Worm (Caenorhabditis elegans): ENCODE data around the gene abu-10.

The abu-10 gene

DNA sequence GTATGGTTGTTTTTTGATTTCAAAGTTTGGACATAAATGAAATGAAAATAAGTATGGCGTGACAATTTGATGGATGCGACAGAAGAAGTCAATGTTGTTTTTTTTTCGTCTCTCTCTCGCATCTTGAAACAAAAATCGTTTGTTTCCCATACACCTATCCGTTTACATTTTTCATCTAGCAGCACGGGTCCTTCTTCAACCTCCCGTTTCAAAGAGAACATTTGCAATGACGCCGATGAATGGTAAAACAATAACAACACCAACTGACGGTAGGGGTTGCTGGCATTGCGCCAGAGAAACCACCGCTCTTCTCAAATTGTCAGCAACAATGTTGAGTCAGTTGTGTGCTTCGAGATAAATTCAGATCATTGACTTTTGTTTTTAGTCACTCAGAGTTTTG is 41.2 kb downstream of the abu-10 start:
- no peak for TF ChIP-seq R02D3.7 (tag; optimal IDR thresholded peaks at IDR 0.05)
- TF ChIP-seq nhr-10 (tag; optimal IDR thresholded peaks at IDR 0.05) = no peak
- peak; percentile 3 for TF ChIP-seq fos-1 (tag; optimal IDR thresholded peaks at IDR 0.05)
- TF ChIP-seq snpc-4 (tag; optimal IDR thresholded peaks at IDR 0.05) = no peak
- TF ChIP-seq ztf-4 (tag; optimal IDR thresholded peaks at IDR 0.05) = peak; percentile 18
- peak; percentile 13 for TF ChIP-seq egl-27 (tag; optimal IDR thresholded peaks at IDR 0.05)
- TF ChIP-seq sma-9 (GFP tag; optimal IDR thresholded peaks at IDR 0.05) = peak; percentile 89
- no peak for TF ChIP-seq sma-9 (tag; optimal IDR thresholded peaks at IDR 0.05)
- peak; percentile 83 for TF ChIP-seq nhr-129 (tag; optimal IDR thresholded peaks at IDR 0.05)
- TF ChIP-seq nhr-6 (tag; optimal IDR thresholded peaks at IDR 0.05) = peak; percentile 46
- TF ChIP-seq elt-1 (tag; optimal IDR thresholded peaks at IDR 0.05) = no peak
- TF ChIP-seq lsy-2 (tag; optimal IDR thresholded peaks at IDR 0.05) = peak in 1 of 2 experiments; percentile 64
- TF ChIP-seq sem-4 (tag; optimal IDR thresholded peaks at IDR 0.05) = peak; percentile 55
- no peak for TF ChIP-seq dmd-4 (tag; optimal IDR thresholded peaks at IDR 0.05)
- peak; percentile 88 for TF ChIP-seq F13H6.1 (tag; optimal IDR thresholded peaks at IDR 0.05)
- peak; percentile 2 for TF ChIP-seq sma-3 (GFP tag; optimal IDR thresholded peaks at IDR 0.05)
- TF ChIP-seq ceh-16 (tag; optimal IDR thresholded peaks at IDR 0.05) = peak; percentile 1
- TF ChIP-seq blmp-1 (tag; optimal IDR thresholded peaks at IDR 0.05; ENCODE audit: insufficient read depth) = peak; percentile 63

DNA sequence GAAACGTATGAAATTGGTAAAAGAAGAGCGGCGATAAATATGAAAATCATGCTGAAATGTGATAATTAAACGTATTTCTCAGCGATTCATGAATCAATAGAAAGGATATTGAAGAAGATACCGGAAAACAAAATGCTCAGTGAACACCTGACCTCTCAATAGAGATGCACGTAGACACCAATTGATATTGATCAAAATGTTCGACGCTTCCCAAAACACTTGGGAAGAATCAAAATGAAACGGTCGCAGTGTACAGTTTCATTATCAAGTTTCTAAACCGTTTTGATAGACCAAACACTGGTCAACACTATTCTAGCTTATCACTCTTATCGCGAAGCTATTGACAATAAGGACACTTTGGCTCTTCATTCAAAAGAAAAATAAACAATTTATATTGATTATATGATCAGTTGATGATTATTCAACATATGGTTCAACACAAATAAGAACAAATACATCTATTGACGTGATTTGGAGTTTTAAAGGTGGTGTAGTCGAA is 44.5 kb downstream of the abu-10 start, which contains the start of gene ttr-48:
Gene ttr-48, minus strand, starts transcription at position 51 of the 499 bp plus-strand sequence.
- TF ChIP-seq dmd-4 (tag; optimal IDR thresholded peaks at IDR 0.05) = no peak
- TF ChIP-seq nhr-11 (tag; optimal IDR thresholded peaks at IDR 0.05) = no peak
- no peak for TF ChIP-seq nhr-23 (tag; optimal IDR thresholded peaks at IDR 0.05)
- no peak for TF ChIP-seq sem-4 (tag; optimal IDR thresholded peaks at IDR 0.05)
- TF ChIP-seq gmeb-1 (tag; optimal IDR thresholded peaks at IDR 0.05) = peak; percentile 17
- TF ChIP-seq elt-3 (tag; optimal IDR thresholded peaks at IDR 0.05) = no peak
- TF ChIP-seq unc-39 (tag; optimal IDR thresholded peaks at IDR 0.05) = no peak
- no peak for TF ChIP-seq mab-5 (tag; optimal IDR thresholded peaks at IDR 0.05)
- no peak for TF ChIP-seq elt-1 (tag; optimal IDR thresholded peaks at IDR 0.05)
- no peak for TF ChIP-seq mbf-1 (tag; optimal IDR thresholded peaks at IDR 0.05)
- TF ChIP-seq sma-9 (GFP tag; optimal IDR thresholded peaks at IDR 0.05) = peak; percentile 30
- TF ChIP-seq sma-9 (tag; optimal IDR thresholded peaks at IDR 0.05) = no peak
- TF ChIP-seq lin-13 (GFP tag; optimal IDR thresholded peaks at IDR 0.05) = no peak
- no peak for TF ChIP-seq peb-1 (tag; optimal IDR thresholded peaks at IDR 0.05)
- TF ChIP-seq lin-39 (tag; optimal IDR thresholded peaks at IDR 0.05) = no peak
- TF ChIP-seq sma-3 (GFP tag; optimal IDR thresholded peaks at IDR 0.05) = peak; percentile 13
- no peak for TF ChIP-seq ama-1 (optimal IDR thresholded peaks at IDR 0.05)
- TF ChIP-seq F13H6.1 (tag; optimal IDR thresholded peaks at IDR 0.05) = peak; percentile 45
- no peak for TF ChIP-seq ceh-16 (tag; optimal IDR thresholded peaks at IDR 0.05)
- peak; percentile 23 for TF ChIP-seq skn-1 (tag; optimal IDR thresholded peaks at IDR 0.05)
- no peak for TF ChIP-seq alr-1 (tag; optimal IDR thresholded peaks at IDR 0.05)
- TF ChIP-seq nhr-12 (tag; optimal IDR thresholded peaks at IDR 0.05) = no peak
- TF ChIP-seq zag-1 (tag; optimal IDR thresholded peaks at IDR 0.05) = no peak
- TF ChIP-seq nhr-77 (tag; optimal IDR thresholded peaks at IDR 0.05) = no peak
- peak; percentile 62 for TF ChIP-seq fos-1 (tag; optimal IDR thresholded peaks at IDR 0.05)
- TF ChIP-seq nhr-21 (tag; optimal IDR thresholded peaks at IDR 0.05) = no peak
- TF ChIP-seq ZK546.5 (tag; optimal IDR thresholded peaks at IDR 0.05) = no peak
- TF ChIP-seq ztf-11 (tag; optimal IDR thresholded peaks at IDR 0.05) = no peak
